Worm (Caenorhabditis elegans) whole organism, young adult: ENCODE data around the gene F43C11.11.

Source experiments
- C06A6.2 ChIP-seq: fragments of 200-800 bp; sonication (Bioruptor generic); conservative IDR thresholded peaks from 2 replicates; pipeline ENCODE4 v1.3.6; 2022; ENCODE audit warnings: missing genetic modification characterization, missing compliant biosample characterization
- F10E7.11 ChIP-seq: sonication (generic microtip); optimal IDR thresholded peaks from 2 replicates; lab custom pipeline; 2017; ENCODE audit warnings: mild to moderate bottlenecking, missing genetic modification characterization, moderate library complexity, missing compliant biosample characterization
- F22D6.2 ChIP-seq: sonication (generic microtip); optimal IDR thresholded peaks from 2 replicates; lab custom pipeline; 2016; ENCODE audit warnings: mild to moderate bottlenecking, missing genetic modification characterization, missing compliant biosample characterization
- F33H1.4 ChIP-seq: fragments of 200-800 bp; sonication (Bioruptor generic); IDR thresholded peaks from 2 replicates; pipeline ENCODE4 v1.3.6; 2022; ENCODE audit warnings: missing genetic modification reagents, missing genetic modification characterization, missing compliant biosample characterization
- F52B5.7 ChIP-seq: sonication (generic microtip); optimal IDR thresholded peaks from 2 replicates; lab custom pipeline; 2016; ENCODE audit warnings: mild to moderate bottlenecking, missing genetic modification characterization, missing compliant biosample characterization
- T07F8.4 ChIP-seq: sonication (generic microtip); optimal IDR thresholded peaks from 2 replicates; lab custom pipeline; 2016; ENCODE audit warnings: mild to moderate bottlenecking, missing genetic modification characterization, moderate library complexity, missing compliant biosample characterization
- T26A5.8 ChIP-seq: sonication (generic microtip); optimal IDR thresholded peaks from 2 replicates; lab custom pipeline; 2016; ENCODE audit warnings: missing genetic modification characterization, missing compliant biosample characterization
- Y53F4B.3 ChIP-seq: fragments of 200-800 bp; sonication (Bioruptor generic); IDR thresholded peaks from 2 replicates; pipeline ENCODE4 v1.3.6; 2022; ENCODE audit warnings: missing genetic modification reagents, missing genetic modification characterization, missing compliant biosample characterization
- akir-1 ChIP-seq: fragments of 200-800 bp; sonication (Bioruptor generic); optimal IDR thresholded peaks from 2 replicates; lab custom pipeline; 2018; ENCODE audit warnings: mild to moderate bottlenecking, missing genetic modification characterization, moderate library complexity, missing compliant biosample characterization
- aptf-2 ChIP-seq: fragments of 200-800 bp; sonication (Bioruptor generic); conservative IDR thresholded peaks from 2 replicates; pipeline ENCODE4 v1.3.6; 2022; ENCODE audit warnings: missing genetic modification reagents, missing genetic modification characterization, missing compliant biosample characterization
- atf-7 ChIP-seq: sonication (generic microtip); optimal IDR thresholded peaks from 2 replicates; lab custom pipeline; 2017; ENCODE audit warnings: mild to moderate bottlenecking, missing genetic modification characterization, missing compliant biosample characterization
- cebp-1 ChIP-seq, 2 experiments: fragments of 200-800 bp in 1 of 2; sonication (Bioruptor generic) in 1 of 2; sonication (generic microtip) in 1 of 2; IDR thresholded peaks in 1 of 2; optimal IDR thresholded peaks in 1 of 2; 2 replicates each; pipeline versions ENCODE4 v1.3.6 to Lab custom; 2017 to 2022; ENCODE audit warnings: missing compliant biosample characterization in 2 of 2, missing genetic modification characterization in 2 of 2, mild to moderate bottlenecking in 1 of 2, missing genetic modification reagents in 1 of 2, moderate library complexity in 1 of 2
- cebp-2 ChIP-seq: fragments of 200-800 bp; sonication (Bioruptor generic); IDR thresholded peaks from 2 replicates; pipeline ENCODE4 v1.3.6; 2022; ENCODE audit warnings: missing genetic modification characterization, missing compliant biosample characterization
- ceh-27 ChIP-seq: fragments of 200-800 bp; sonication (Bioruptor generic); optimal IDR thresholded peaks from 2 replicates; lab custom pipeline; 2018; ENCODE audit warnings: mild to moderate bottlenecking, missing genetic modification characterization, moderate library complexity, missing compliant biosample characterization
- ceh-58 ChIP-seq: fragments of 200-800 bp; sonication (Bioruptor generic); IDR thresholded peaks from 2 replicates; pipeline ENCODE4 v1.3.6; 2022; ENCODE audit warnings: missing genetic modification characterization, missing compliant biosample characterization
- ceh-79 ChIP-seq: sonication (generic microtip); optimal IDR thresholded peaks from 2 replicates; lab custom pipeline; 2017; ENCODE audit warnings: mild to moderate bottlenecking, missing genetic modification characterization, missing compliant biosample characterization
- chd-7 ChIP-seq: sonication (generic microtip); optimal IDR thresholded peaks from 2 replicates; lab custom pipeline; 2016; ENCODE audit warnings: mild to moderate bottlenecking, missing genetic modification characterization, moderate library complexity, missing compliant biosample characterization
- die-1 ChIP-seq: sonication (generic microtip); optimal IDR thresholded peaks from 2 replicates; lab custom pipeline; 2016; ENCODE audit warnings: missing genotype, mild to moderate bottlenecking, missing genetic modification characterization, missing compliant biosample characterization
- egl-44 ChIP-seq: fragments of 200-800 bp; sonication (Bioruptor generic); IDR thresholded peaks from 2 replicates; pipeline ENCODE4 v1.3.6; 2022; ENCODE audit warnings: missing genetic modification reagents, missing genetic modification characterization, missing compliant biosample characterization
- hsf-1 ChIP-seq: fragments of 200-800 bp; sonication (Bioruptor generic); IDR thresholded peaks from 2 replicates; pipeline ENCODE4 v1.3.6; 2022; ENCODE audit warnings: missing genetic modification reagents, missing genetic modification characterization, missing compliant biosample characterization
- mcd-1 ChIP-seq: fragments of 200-800 bp; sonication (Bioruptor generic); IDR thresholded peaks from 2 replicates; pipeline ENCODE4 v1.3.6; 2022; ENCODE audit warnings: missing genetic modification reagents, missing genetic modification characterization, missing compliant biosample characterization
- mel-28 ChIP-seq: sonication (generic microtip); optimal IDR thresholded peaks from 2 replicates; lab custom pipeline; 2016; ENCODE audit warnings: borderline replicate concordance, mild to moderate bottlenecking, missing genetic modification characterization, missing compliant biosample characterization
- nfya-1 ChIP-seq: sonication (generic microtip); optimal IDR thresholded peaks from 2 replicates; lab custom pipeline; 2017; ENCODE audit warnings: antibody characterized with exemption, missing compliant biosample characterization, missing genetic modification characterization, borderline replicate concordance; ENCODE audit not compliant: insufficient read depth
- nfya-2 ChIP-seq: fragments of 200-800 bp; sonication (Bioruptor generic); IDR thresholded peaks from 2 replicates; pipeline ENCODE4 v1.3.6; 2022; ENCODE audit warnings: missing genetic modification reagents, missing genetic modification characterization, missing compliant biosample characterization
- nhr-80 ChIP-seq: sonication (generic microtip); optimal IDR thresholded peaks from 2 replicates; lab custom pipeline; 2016; ENCODE audit warnings: missing genetic modification characterization, missing compliant biosample characterization
- nhr-90 ChIP-seq: sonication (generic microtip); optimal IDR thresholded peaks from 2 replicates; lab custom pipeline; 2016; ENCODE audit warnings: missing genotype, mild to moderate bottlenecking, missing genetic modification characterization, missing compliant biosample characterization
- rcor-1 ChIP-seq: fragments of 200-800 bp; sonication (Bioruptor generic); IDR thresholded peaks from 2 replicates; pipeline ENCODE4 v1.3.6; 2022; ENCODE audit warnings: missing genetic modification reagents, missing genetic modification characterization, missing compliant biosample characterization
- snpc-1.1 ChIP-seq: sonication (generic microtip); optimal IDR thresholded peaks from 2 replicates; lab custom pipeline; 2017; ENCODE audit warnings: missing genetic modification characterization, mild to moderate bottlenecking, missing compliant biosample characterization, antibody characterized with exemption, moderate library complexity, missing genotype, missing genetic modification reagents; ENCODE audit not compliant: insufficient read depth
- snpc-4 ChIP-seq, 5 experiments: fragments of 150-350 bp in 1 of 5; sonication (generic microtip) in 4 of 5; optimal IDR thresholded peaks; 2 replicates each; lab custom pipeline; 2014 to 2018; ENCODE audit warnings: missing genetic modification characterization in 5 of 5, missing biosample characterization in 3 of 5, antibody characterized with exemption in 2 of 5, mild to moderate bottlenecking in 2 of 5, missing compliant biosample characterization in 2 of 5, missing genotype in 2 of 5, moderate library complexity in 2 of 5, missing genetic modification reagents in 1 of 5
- zfh-2 ChIP-seq: fragments of 200-800 bp; sonication (Bioruptor generic); conservative IDR thresholded peaks from 2 replicates; pipeline ENCODE4 v1.3.6; 2022; ENCODE audit warnings: missing genetic modification reagents, missing genetic modification characterization, missing compliant biosample characterization

The F43C11.11 gene

DNA sequence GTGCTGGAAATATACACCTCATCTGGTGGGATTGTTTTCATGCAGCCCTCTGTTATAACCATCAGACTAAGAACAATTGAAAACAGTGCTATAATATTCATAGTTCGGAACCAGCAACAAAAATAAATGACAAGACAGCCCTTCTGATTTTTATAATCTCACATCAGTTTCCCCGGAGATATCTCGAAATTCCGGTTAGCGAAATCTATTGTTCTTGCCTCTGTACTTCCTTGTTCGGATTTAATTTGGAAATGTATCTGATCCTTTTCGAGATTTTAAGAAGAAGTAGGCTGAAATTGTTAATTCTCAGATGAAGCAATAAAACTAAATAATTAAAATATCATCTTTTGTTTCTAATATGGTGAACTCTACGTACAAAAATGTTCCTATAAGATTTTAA, at the start of gene F43C11.11:
Gene F43C11.11 (minus strand): TSS at position 101 of the 400 bp plus-strand sequence.
- no peak for TF ChIP-seq atf-7 (tag; lab: Kevin White, UChicago)
- TF ChIP-seq nfya-1 (tag; lab: Kevin White, UChicago), result no peak
- no peak for TF ChIP-seq F22D6.2 (tag; lab: Kevin White, UChicago)
- no peak for TF ChIP-seq aptf-2 (GFP tag; lab: Robert Waterston, UW)
- no peak for TF ChIP-seq snpc-1.1 (tag; lab: Kevin White, UChicago)
- no peak for TF ChIP-seq T07F8.4 (tag; lab: Kevin White, UChicago)

DNA sequence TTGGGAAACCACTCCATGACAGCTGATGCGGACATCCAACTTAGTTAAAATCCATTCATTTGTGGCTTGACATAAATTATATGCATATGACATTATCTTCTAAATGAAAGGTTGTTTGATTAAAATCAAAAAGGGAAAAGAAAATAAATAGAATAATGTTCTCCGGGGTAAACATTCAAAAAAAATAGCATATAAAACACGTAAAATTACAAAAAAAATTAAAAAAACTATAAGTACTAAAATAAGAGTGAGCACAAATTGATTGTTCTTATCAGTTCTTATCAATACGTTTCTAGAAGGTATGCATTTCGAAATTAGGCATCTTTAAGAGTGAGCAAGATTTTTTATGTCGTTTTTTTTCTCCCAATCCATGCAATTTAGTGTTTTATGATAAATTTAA, 49.1 kb upstream of the F43C11.11 start, which contains the start of gene fbxa-182:
Gene fbxa-182 (minus strand): TSS at position 101 of the 400 bp plus-strand sequence.
- no peak for TF ChIP-seq snpc-4 (GFP tag; optimal IDR thresholded peaks at IDR 0.05; lab: Kevin White, UChicago)
- no peak for TF ChIP-seq snpc-4 (tag; optimal IDR thresholded peaks at IDR 0.05; lab: Kevin White, UChicago)
- TF ChIP-seq T26A5.8 (tag; lab: Kevin White, UChicago), result no peak

DNA sequence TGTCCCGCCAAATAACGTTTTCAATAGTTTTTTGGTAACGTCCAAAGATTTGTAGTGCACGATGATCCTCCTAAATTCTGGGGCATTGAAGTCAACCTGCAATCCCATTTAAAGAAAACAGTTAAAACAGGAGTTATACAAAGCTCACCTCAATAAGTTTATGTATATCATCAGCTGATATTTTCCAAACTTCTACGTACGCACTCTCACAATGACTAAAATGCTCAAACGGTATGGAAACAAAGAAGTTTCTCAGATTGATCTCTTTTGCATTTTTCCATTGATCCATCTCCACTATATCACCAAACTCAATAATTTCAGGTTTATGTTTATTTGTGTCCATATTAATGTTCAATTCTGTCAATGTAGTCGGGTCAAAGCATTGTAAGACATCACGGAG, 48.0 kb upstream of the F43C11.11 start:
- TF ChIP-seq rcor-1 (GFP tag; lab: Robert Waterston, UW) (no peak), cebp-2 (GFP tag; lab: Robert Waterston, UW) (no peak), C06A6.2 (GFP tag; lab: Robert Waterston, UW) (no peak), nhr-80 (tag; lab: Kevin White, UChicago) (no peak)
- TF ChIP-seq, all 124 proteins: peak for 0

DNA sequence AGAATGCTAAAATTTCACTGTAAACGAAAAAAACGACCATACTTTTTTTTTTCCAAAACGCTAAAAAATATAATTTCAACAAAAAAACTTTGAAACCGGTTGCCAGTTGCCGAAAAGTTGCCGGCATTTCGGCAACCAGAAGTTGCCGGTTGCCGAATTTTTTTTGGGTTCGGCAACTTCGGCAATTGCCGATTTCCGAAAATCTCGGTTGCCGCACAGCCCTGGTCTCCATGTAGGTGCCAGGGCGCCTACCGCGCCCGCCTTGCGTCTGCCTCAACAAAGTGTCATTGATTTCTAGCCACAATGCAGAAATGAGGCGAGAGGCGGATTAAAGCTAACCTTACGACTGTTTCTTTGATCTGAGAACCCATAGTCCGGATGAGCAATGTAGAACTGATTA, 47.5 kb upstream of the F43C11.11 start:
- TF ChIP-seq zfh-2 (GFP tag; lab: Robert Waterston, UW) (peak; percentile 63), egl-44 (no peak), T26A5.8 (tag; lab: Kevin White, UChicago) (no peak), nfya-2 (GFP tag; lab: Robert Waterston, UW) (0 out of 2 replicates have a peak, but pooled peaks have one; percentile 15)

DNA sequence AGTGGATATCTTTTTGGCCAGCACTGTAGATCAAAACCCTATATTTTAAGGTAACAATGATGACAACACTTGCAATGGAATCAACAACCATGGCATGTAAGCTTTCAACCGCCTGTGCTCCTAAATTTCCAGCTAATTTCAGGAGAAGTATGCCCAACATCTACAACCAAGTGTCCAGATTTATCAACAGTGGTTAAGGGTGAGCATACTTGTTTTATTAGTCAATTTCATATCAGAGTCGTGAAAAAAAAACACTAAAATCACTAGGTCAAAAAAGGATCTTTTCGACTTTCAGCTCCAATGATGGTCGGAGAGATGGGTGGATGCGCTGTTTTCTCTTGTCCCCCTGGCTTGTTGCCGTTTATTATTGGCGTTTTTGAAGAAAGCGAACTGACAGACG, 40.4 kb upstream of the F43C11.11 start, which contains the start of gene F16G10.1:
Gene F16G10.1 (plus strand): TSS at position 301 of the 400 bp plus-strand sequence.
- TF ChIP-seq cebp-1 (GFP tag; IDR thresholded peaks at IDR 0.05; lab: Robert Waterston, UW) (no peak), cebp-1 (tag; optimal IDR thresholded peaks at IDR 0.05; lab: Kevin White, UChicago) (no peak), nfya-2 (GFP tag; lab: Robert Waterston, UW) (no peak), F33H1.4 (GFP tag; lab: Robert Waterston, UW) (no peak), ceh-58 (no peak), nhr-90 (tag; lab: Kevin White, UChicago) (no peak), hsf-1 (GFP tag; lab: Robert Waterston, UW) (no peak), ceh-79 (tag; lab: Kevin White, UChicago) (no peak), chd-7 (no peak), ceh-27 (no peak), Y53F4B.3 (GFP tag; lab: Robert Waterston, UW) (no peak), akir-1 (no peak), mel-28 (no peak), F10E7.11 (tag; lab: Kevin White, UChicago) (no peak), nhr-80 (tag; lab: Kevin White, UChicago) (no peak), F52B5.7 (tag; lab: Kevin White, UChicago) (no peak), die-1 (no peak), mcd-1 (GFP tag; lab: Robert Waterston, UW) (no peak)
